Worm (Caenorhabditis elegans) whole organism, young adult: ENCODE results near the gene F46H5.3.
A peak's percentile ranks its signal among the peaks of the same experiment; 100 is the strongest.

ENCODE experiments used
- B0019.2 ChIP-seq: fragments of 200-800 bp; sonication (Bioruptor generic); conservative IDR thresholded peaks from 2 replicates; pipeline ENCODE4 v1.3.6; 2022; ENCODE audit warnings: missing genetic modification reagents, missing genetic modification characterization, missing compliant biosample characterization
- C17E4.6 ChIP-seq: fragments of 200-800 bp; sonication (Bioruptor generic); IDR thresholded peaks from 2 replicates; pipeline ENCODE4 v1.3.6; 2022; ENCODE audit warnings: missing genetic modification reagents, missing genetic modification characterization, missing compliant biosample characterization
- D2030.7 ChIP-seq: fragments of 200-800 bp; sonication (Bioruptor generic); IDR thresholded peaks from 2 replicates; pipeline ENCODE4 v1.3.6; 2022; ENCODE audit warnings: missing genetic modification reagents, missing genetic modification characterization, missing compliant biosample characterization
- F10E7.11 ChIP-seq: sonication (generic microtip); optimal IDR thresholded peaks from 2 replicates; lab custom pipeline; 2017; ENCODE audit warnings: mild to moderate bottlenecking, missing genetic modification characterization, moderate library complexity, missing compliant biosample characterization
- F39B2.1 ChIP-seq: fragments of 200-800 bp; sonication (Bioruptor generic); IDR thresholded peaks from 2 replicates; pipeline ENCODE4 v1.3.6; 2022; ENCODE audit warnings: missing genetic modification reagents, missing genetic modification characterization, missing compliant biosample characterization
- F49E8.2 ChIP-seq: sonication (generic microtip); optimal IDR thresholded peaks from 3 replicates; lab custom pipeline; 2017; ENCODE audit warnings: missing genetic modification characterization, mild to moderate bottlenecking, missing compliant biosample characterization, antibody characterized with exemption, moderate library complexity; ENCODE audit not compliant: insufficient read depth
- F57A8.1 ChIP-seq: fragments of 200-800 bp; sonication (Bioruptor generic); optimal IDR thresholded peaks from 2 replicates; lab custom pipeline; 2018; ENCODE audit warnings: mild to moderate bottlenecking, missing genetic modification characterization, moderate library complexity, missing compliant biosample characterization
- T26A5.8 ChIP-seq: sonication (generic microtip); optimal IDR thresholded peaks from 2 replicates; lab custom pipeline; 2016; ENCODE audit warnings: missing genetic modification characterization, missing compliant biosample characterization
- Y53F4B.3 ChIP-seq: fragments of 200-800 bp; sonication (Bioruptor generic); IDR thresholded peaks from 2 replicates; pipeline ENCODE4 v1.3.6; 2022; ENCODE audit warnings: missing genetic modification reagents, missing genetic modification characterization, missing compliant biosample characterization
- Y56A3A.18 ChIP-seq: fragments of 200-800 bp; sonication (Bioruptor generic); IDR thresholded peaks from 2 replicates; pipeline ENCODE4 v1.3.6; 2022; ENCODE audit warnings: missing genetic modification reagents, missing genetic modification characterization, missing compliant biosample characterization
- ama-1 ChIP-seq, 3 experiments: fragments of 150-350 bp in 1 of 3; sonication (generic microtip) in 2 of 3; optimal IDR thresholded peaks; 2 replicates each; lab custom pipeline; 2014 to 2018; ENCODE audit warnings: missing biosample characterization in 2 of 3, missing genetic modification characterization in 2 of 3, missing genetic modification reagents in 2 of 3
- atf-7 ChIP-seq: sonication (generic microtip); optimal IDR thresholded peaks from 2 replicates; lab custom pipeline; 2017; ENCODE audit warnings: mild to moderate bottlenecking, missing genetic modification characterization, missing compliant biosample characterization
- attf-3 ChIP-seq: fragments of 200-800 bp; sonication (Bioruptor generic); conservative IDR thresholded peaks from 2 replicates; pipeline ENCODE4 v1.3.6; 2022; ENCODE audit warnings: missing genetic modification reagents, missing genetic modification characterization, missing compliant biosample characterization
- cebp-1 ChIP-seq, 2 experiments: fragments of 200-800 bp in 1 of 2; sonication (Bioruptor generic) in 1 of 2; sonication (generic microtip) in 1 of 2; IDR thresholded peaks in 1 of 2; optimal IDR thresholded peaks in 1 of 2; 2 replicates each; pipeline versions ENCODE4 v1.3.6 to Lab custom; 2017 to 2022; ENCODE audit warnings: missing compliant biosample characterization in 2 of 2, missing genetic modification characterization in 2 of 2, mild to moderate bottlenecking in 1 of 2, missing genetic modification reagents in 1 of 2, moderate library complexity in 1 of 2
- ceh-100 ChIP-seq: fragments of 200-800 bp; sonication (Bioruptor generic); IDR thresholded peaks from 2 replicates; pipeline ENCODE4 v1.3.6; 2022; ENCODE audit warnings: missing genetic modification reagents, missing genetic modification characterization, missing compliant biosample characterization
- ceh-40 ChIP-seq: fragments of 200-800 bp; sonication (Bioruptor generic); IDR thresholded peaks from 2 replicates; pipeline ENCODE4 v1.3.6; 2022; ENCODE audit warnings: missing genetic modification characterization, missing compliant biosample characterization
- ceh-79 ChIP-seq: sonication (generic microtip); optimal IDR thresholded peaks from 2 replicates; lab custom pipeline; 2017; ENCODE audit warnings: mild to moderate bottlenecking, missing genetic modification characterization, missing compliant biosample characterization
- ceh-91 ChIP-seq: fragments of 200-800 bp; sonication (Bioruptor generic); IDR thresholded peaks from 2 replicates; pipeline ENCODE4 v1.3.6; 2022; ENCODE audit warnings: missing genetic modification reagents, missing genetic modification characterization, missing compliant biosample characterization
- die-1 ChIP-seq: sonication (generic microtip); optimal IDR thresholded peaks from 2 replicates; lab custom pipeline; 2016; ENCODE audit warnings: missing genotype, mild to moderate bottlenecking, missing genetic modification characterization, missing compliant biosample characterization
- dox-1 ChIP-seq: fragments of 200-800 bp; sonication (Bioruptor generic); IDR thresholded peaks from 2 replicates; pipeline ENCODE4 v1.3.6; 2022; ENCODE audit warnings: missing genetic modification reagents, missing genetic modification characterization, missing compliant biosample characterization
- dpl-1 ChIP-seq: fragments of 150-350 bp; optimal IDR thresholded peaks from 2 replicates; lab custom pipeline; 2014; ENCODE audit warnings: missing biosample characterization, missing genetic modification reagents, missing genetic modification characterization
- efl-1 ChIP-seq: fragments of 150-350 bp; optimal IDR thresholded peaks from 2 replicates; lab custom pipeline; 2014; ENCODE audit warnings: missing biosample characterization, missing genetic modification reagents, missing genetic modification characterization
- egl-18 ChIP-seq: fragments of 200-800 bp; sonication (Bioruptor generic); IDR thresholded peaks from 2 replicates; pipeline ENCODE4 v1.3.6; 2022; ENCODE audit warnings: missing genetic modification reagents, missing genetic modification characterization, missing compliant biosample characterization
- gei-17 ChIP-seq: fragments of 200-800 bp; sonication (Bioruptor generic); optimal IDR thresholded peaks from 2 replicates; lab custom pipeline; 2018; ENCODE audit warnings: mild to moderate bottlenecking, missing genetic modification characterization, missing compliant biosample characterization
- hlh-12 ChIP-seq: sonication (generic microtip); optimal IDR thresholded peaks from 2 replicates; lab custom pipeline; 2016; ENCODE audit warnings: missing genetic modification characterization, missing compliant biosample characterization
- hmg-1.2 ChIP-seq: fragments of 200-800 bp; sonication (Bioruptor generic); IDR thresholded peaks from 2 replicates; pipeline ENCODE4 v1.3.6; 2022; ENCODE audit warnings: missing genetic modification reagents, missing genetic modification characterization, missing compliant biosample characterization
- hmg-20 ChIP-seq: fragments of 200-800 bp; sonication (Bioruptor generic); IDR thresholded peaks from 2 replicates; pipeline ENCODE4 v1.3.6; 2022; ENCODE audit warnings: missing genetic modification reagents, missing genetic modification characterization, missing compliant biosample characterization
- lag-1 ChIP-seq: fragments of 200-800 bp; sonication (Bioruptor generic); IDR thresholded peaks from 2 replicates; pipeline ENCODE4 v1.3.6; 2022; ENCODE audit warnings: missing genetic modification reagents, missing genetic modification characterization, missing compliant biosample characterization
- lin-40 ChIP-seq: sonication (generic microtip); optimal IDR thresholded peaks from 2 replicates; lab custom pipeline; 2016; ENCODE audit warnings: missing genetic modification characterization, mild to moderate bottlenecking, missing compliant biosample characterization, missing genotype, missing genetic modification reagents
- lin-54 ChIP-seq: fragments of 200-800 bp; sonication (Bioruptor generic); optimal IDR thresholded peaks from 2 replicates; lab custom pipeline; 2018; ENCODE audit warnings: mild to moderate bottlenecking, missing genetic modification characterization, missing compliant biosample characterization
- lsy-27 ChIP-seq: sonication (generic microtip); optimal IDR thresholded peaks from 2 replicates; lab custom pipeline; 2017; ENCODE audit warnings: missing genetic modification characterization, mild to moderate bottlenecking, missing compliant biosample characterization, antibody characterized with exemption, missing genotype, borderline replicate concordance; ENCODE audit not compliant: insufficient read depth
- madf-10 ChIP-seq: sonication (generic microtip); optimal IDR thresholded peaks from 2 replicates; lab custom pipeline; 2016; ENCODE audit warnings: mild to moderate bottlenecking, missing genetic modification characterization, missing compliant biosample characterization
- mcd-1 ChIP-seq: fragments of 200-800 bp; sonication (Bioruptor generic); IDR thresholded peaks from 2 replicates; pipeline ENCODE4 v1.3.6; 2022; ENCODE audit warnings: missing genetic modification reagents, missing genetic modification characterization, missing compliant biosample characterization
- mel-28 ChIP-seq: sonication (generic microtip); optimal IDR thresholded peaks from 2 replicates; lab custom pipeline; 2016; ENCODE audit warnings: borderline replicate concordance, mild to moderate bottlenecking, missing genetic modification characterization, missing compliant biosample characterization
- mes-4 ChIP-seq: sonication (generic microtip); optimal IDR thresholded peaks from 2 replicates; lab custom pipeline; 2016; ENCODE audit warnings: missing genotype, missing genetic modification characterization, missing compliant biosample characterization
- nhr-80 ChIP-seq: sonication (generic microtip); optimal IDR thresholded peaks from 2 replicates; lab custom pipeline; 2016; ENCODE audit warnings: missing genetic modification characterization, missing compliant biosample characterization
- rec-8 ChIP-seq, 2 experiments: sonication (generic microtip); optimal IDR thresholded peaks; 2 replicates each; lab custom pipeline; 2016; ENCODE audit warnings: mild to moderate bottlenecking in 2 of 2, missing genetic modification characterization in 2 of 2, missing genetic modification reagents in 2 of 2, missing genotype in 2 of 2, missing biosample characterization in 1 of 2, missing compliant biosample characterization in 1 of 2, moderate library complexity in 1 of 2
- sea-2 ChIP-seq: fragments of 200-800 bp; sonication (Bioruptor generic); IDR thresholded peaks from 2 replicates; pipeline ENCODE4 v1.3.6; 2022; ENCODE audit warnings: missing genetic modification characterization, missing compliant biosample characterization
- snpc-3.4 ChIP-seq: sonication (generic microtip); optimal IDR thresholded peaks from 2 replicates; lab custom pipeline; 2017; ENCODE audit warnings: missing genetic modification characterization, mild to moderate bottlenecking, missing compliant biosample characterization, antibody characterized with exemption, moderate library complexity, missing genotype, missing genetic modification reagents
- snpc-4 ChIP-seq, 5 experiments: fragments of 150-350 bp in 1 of 5; sonication (generic microtip) in 4 of 5; optimal IDR thresholded peaks; 2 replicates each; lab custom pipeline; 2014 to 2018; ENCODE audit warnings: missing genetic modification characterization in 5 of 5, missing biosample characterization in 3 of 5, antibody characterized with exemption in 2 of 5, mild to moderate bottlenecking in 2 of 5, missing compliant biosample characterization in 2 of 5, missing genotype in 2 of 5, moderate library complexity in 2 of 5, missing genetic modification reagents in 1 of 5
- tbp1 ChIP-seq: fragments of 200-800 bp; sonication (Bioruptor generic); optimal IDR thresholded peaks from 2 replicates; lab custom pipeline; 2018; ENCODE audit warnings: mild to moderate bottlenecking, missing genetic modification characterization, missing compliant biosample characterization
- unc-130 ChIP-seq: sonication (generic microtip); optimal IDR thresholded peaks from 2 replicates; lab custom pipeline; 2016; ENCODE audit warnings: missing genetic modification reagents, missing genetic modification characterization, missing compliant biosample characterization
- zfh-2 ChIP-seq: fragments of 200-800 bp; sonication (Bioruptor generic); conservative IDR thresholded peaks from 2 replicates; pipeline ENCODE4 v1.3.6; 2022; ENCODE audit warnings: missing genetic modification reagents, missing genetic modification characterization, missing compliant biosample characterization
- ztf-18 ChIP-seq: sonication (generic microtip); optimal IDR thresholded peaks from 2 replicates; lab custom pipeline; 2016; ENCODE audit warnings: missing genotype, mild to moderate bottlenecking, missing genetic modification characterization, missing compliant biosample characterization
- ztf-25 ChIP-seq: fragments of 200-800 bp; sonication (Bioruptor generic); IDR thresholded peaks from 2 replicates; pipeline ENCODE4 v1.3.6; 2022; ENCODE audit warnings: missing genetic modification reagents, missing genetic modification characterization, missing compliant biosample characterization

The F46H5.3 gene

DNA sequence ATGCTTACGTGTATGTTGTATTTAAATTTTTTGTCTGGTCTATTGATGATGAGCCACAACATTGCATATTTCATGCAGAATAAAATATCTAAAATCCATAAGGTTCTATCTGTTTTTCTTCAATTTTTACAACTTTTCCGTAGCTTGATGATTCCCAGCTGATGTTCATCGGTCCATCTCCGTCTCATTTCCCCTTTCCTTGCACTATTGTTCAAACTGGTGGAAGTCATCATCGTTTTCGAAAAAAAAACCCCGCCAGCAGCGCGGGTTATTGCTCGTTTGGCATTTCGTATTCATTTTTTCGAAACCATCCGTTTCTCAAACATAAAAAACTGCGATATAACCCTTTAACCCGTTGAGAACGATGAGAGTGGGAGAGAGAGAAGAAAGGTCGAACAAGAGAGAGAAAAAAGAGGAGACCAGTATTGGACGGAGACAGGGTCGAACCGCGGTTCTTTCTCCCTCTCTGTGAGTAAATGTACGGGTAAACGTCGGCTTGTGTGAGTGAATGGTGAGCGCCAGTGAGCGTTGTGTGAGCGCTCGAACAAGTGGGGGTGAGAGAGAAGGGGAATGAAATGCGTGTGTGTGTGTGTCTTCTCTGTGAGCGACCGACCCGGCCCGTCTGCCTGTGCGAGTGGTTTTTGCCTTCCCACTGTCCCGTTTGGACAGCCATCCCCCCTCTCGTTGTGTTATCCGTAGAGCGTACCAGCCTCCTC lies 26.3 kb upstream of the F46H5.3 start:
- TF ChIP-seq ceh-79 (tag; lab: Kevin White, UChicago) (no peak), lin-54 (GFP tag; lab: Kevin White, UChicago) (no peak), F39B2.1 (no peak), Y56A3A.18 (GFP tag; lab: Robert Waterston, UW) (0 out of 2 replicates have a peak, but pooled peaks have one; percentile 50), ztf-18 (tag; lab: Kevin White, UChicago) (peak; percentile 66), tbp1 (GFP tag; lab: Kevin White, UChicago) (peak; percentile 61), F49E8.2 (tag; lab: Kevin White, UChicago) (no peak), mes-4 (tag; lab: Kevin White, UChicago) (peak; percentile 7), sea-2 (GFP tag; lab: Robert Waterston, UW) (no peak), F57A8.1 (GFP tag; lab: Kevin White, UChicago) (no peak), snpc-4 (GFP tag; optimal IDR thresholded peaks at IDR 0.05; lab: Kevin White, UChicago) (no peak), snpc-4 (tag; optimal IDR thresholded peaks at IDR 0.05; lab: Kevin White, UChicago) (peak in 3 of 4 experiments; percentile 49 to 79 (median 73)), F10E7.11 (tag; lab: Kevin White, UChicago) (no peak), nhr-80 (tag; lab: Kevin White, UChicago) (peak; percentile 95), lag-1 (GFP tag; lab: Robert Waterston, UW) (no peak), Y53F4B.3 (GFP tag; lab: Robert Waterston, UW) (no peak), attf-3 (GFP tag; lab: Robert Waterston, UW) (no peak), zfh-2 (GFP tag; lab: Robert Waterston, UW) (peak; percentile 98), mcd-1 (GFP tag; lab: Robert Waterston, UW) (peak; percentile 78), rec-8 (tag; optimal IDR thresholded peaks at IDR 0.05; lab: Kevin White, UChicago) (no peak), B0019.2 (no peak), ztf-25 (GFP tag; lab: Robert Waterston, UW) (no peak), lsy-27 (tag; lab: Kevin White, UChicago) (no peak), hmg-20 (GFP tag; lab: Robert Waterston, UW) (peak; percentile 58; the same call in 1 of the 2 replicates), gei-17 (peak; percentile 80), efl-1 (GFP tag; lab: Kevin White, UChicago) (no peak), ceh-40 (GFP tag; lab: Robert Waterston, UW) (no peak), atf-7 (tag; lab: Kevin White, UChicago) (peak; percentile 46), hmg-1.2 (GFP tag; lab: Robert Waterston, UW) (peak; percentile 77), ceh-100 (GFP tag; lab: Robert Waterston, UW) (no peak), lin-40 (peak; percentile 90), T26A5.8 (tag; lab: Kevin White, UChicago) (no peak), die-1 (tag; lab: Kevin White, UChicago) (peak; percentile 56), unc-130 (no peak), snpc-3.4 (tag; lab: Kevin White, UChicago) (no peak), cebp-1 (GFP tag; IDR thresholded peaks at IDR 0.05; lab: Robert Waterston, UW) (peak; percentile 72), cebp-1 (tag; optimal IDR thresholded peaks at IDR 0.05; lab: Kevin White, UChicago) (peak; percentile 89), ama-1 (optimal IDR thresholded peaks at IDR 0.05; lab: Kevin White, UChicago) (no peak), ama-1 (GFP tag; optimal IDR thresholded peaks at IDR 0.05; lab: Kevin White, UChicago) (no peak), dox-1 (peak; percentile 92; the same call in 1 of the 2 replicates), ceh-91 (no peak), hlh-12 (tag; lab: Kevin White, UChicago) (no peak), egl-18 (0 out of 2 replicates have a peak, but pooled peaks have one; percentile 16), D2030.7 (GFP tag; lab: Robert Waterston, UW) (no peak), mel-28 (tag; lab: Kevin White, UChicago) (no peak), madf-10 (tag; lab: Kevin White, UChicago) (peak; percentile 69), C17E4.6 (GFP tag; lab: Robert Waterston, UW) (peak; percentile 17; the same call in 1 of the 2 replicates), dpl-1 (GFP tag; lab: Kevin White, UChicago) (no peak)
